Fruit fly (Drosophila melanogaster) whole organism, pupa: ENCODE results near the gene CG7201.

ENCODE experiments used
- CG10348 ChIP-seq: fragments of 200-800 bp; sonication (Bioruptor generic); IDR thresholded peaks from 2 replicates; pipeline ENCODE4 v1.3.6; 2022; ENCODE audit warnings: missing biosample characterization, missing genetic modification characterization
- CG14655 ChIP-seq: fragments of 200-800 bp; sonication (Bioruptor generic); optimal IDR thresholded peaks from 3 replicates; lab custom pipeline; 2017; ENCODE audit warnings: mild to moderate bottlenecking, missing biosample characterization, missing genetic modification reagents, missing genetic modification characterization
- CG17806 ChIP-seq: fragments of 200-800 bp; sonication (Bioruptor generic); optimal IDR thresholded peaks from 2 replicates; lab custom pipeline; 2018; ENCODE audit warnings: missing biosample characterization, mild to moderate bottlenecking, missing genetic modification characterization, moderate library complexity
- CG32121 ChIP-seq: fragments of 200-800 bp; sonication (Bioruptor generic); IDR thresholded peaks from 2 replicates; pipeline ENCODE4 v1.3.6; 2022; ENCODE audit warnings: missing biosample characterization, missing genetic modification characterization
- CG8159 ChIP-seq: fragments of 200-800 bp; sonication (Bioruptor generic); optimal IDR thresholded peaks from 3 replicates; lab custom pipeline; 2018; ENCODE audit warnings: missing biosample characterization, mild to moderate bottlenecking, missing genetic modification characterization, moderate library complexity
- CG9948 ChIP-seq: fragments of 200-800 bp; sonication (Bioruptor generic); optimal IDR thresholded peaks from 2 replicates; lab custom pipeline; 2018; ENCODE audit warnings: missing biosample characterization, mild to moderate bottlenecking, missing genetic modification characterization, moderate library complexity
- EcR ChIP-seq: fragments of 200-800 bp; sonication (Bioruptor generic); optimal IDR thresholded peaks from 3 replicates; lab custom pipeline; 2019; ENCODE audit warnings: missing biosample characterization, missing genetic modification characterization, mild to moderate bottlenecking, moderate library complexity, missing genetic modification reagents
- Pif1A ChIP-seq: fragments of 200-800 bp; sonication (Bioruptor generic); optimal IDR thresholded peaks from 3 replicates; lab custom pipeline; 2016; ENCODE audit warnings: missing biosample characterization, missing genetic modification characterization
- Snoo ChIP-seq: fragments of 200-800 bp; sonication (Bioruptor generic); optimal IDR thresholded peaks from 3 replicates; lab custom pipeline; 2017; ENCODE audit warnings: missing biosample characterization, mild to moderate bottlenecking, missing genetic modification characterization, inconsistent platforms
- fd96Ca ChIP-seq: fragments of 200-800 bp; sonication (Bioruptor generic); IDR thresholded peaks from 3 replicates; pipeline ENCODE4 v1.3.6; 2022; ENCODE audit warnings: missing biosample characterization, missing genetic modification characterization
- gl ChIP-seq: fragments of 200-800 bp; sonication (Bioruptor generic); optimal IDR thresholded peaks from 2 replicates; lab custom pipeline; 2018; ENCODE audit warnings: missing biosample characterization, mild to moderate bottlenecking, missing genetic modification characterization

dm6 chr3L:8296941-8297340 lies 1.8 kb upstream of the CG7201 start, which contains the start of gene Rab19:
- no peak for TF ChIP-seq CG8159 (tag; lab: Kevin White, UChicago)
- TF ChIP-seq Snoo = no peak
- TF ChIP-seq EcR (GFP tag; lab: Kevin White, UChicago) = peak; percentile 46
- TF ChIP-seq CG17806 (tag; lab: Kevin White, UChicago) = no peak
- TF ChIP-seq Pif1A (GFP tag; lab: Kevin White, UChicago) = no peak
- no peak for TF ChIP-seq CG10348
- no peak for TF ChIP-seq CG14655 (GFP tag; lab: Kevin White, UChicago)
- TF ChIP-seq CG32121 (GFP tag; lab: Robert Waterston, UW) = no peak
- no peak for TF ChIP-seq CG9948 (tag; lab: Kevin White, UChicago)
- TF ChIP-seq fd96Ca (GFP tag; lab: Robert Waterston, UW) = no peak
- TF ChIP-seq gl (tag; lab: Kevin White, UChicago) = no peak
